Worm (Caenorhabditis elegans): Measurements from ENCODE around the gene sap-140.

Gene sap-140

DNA sequence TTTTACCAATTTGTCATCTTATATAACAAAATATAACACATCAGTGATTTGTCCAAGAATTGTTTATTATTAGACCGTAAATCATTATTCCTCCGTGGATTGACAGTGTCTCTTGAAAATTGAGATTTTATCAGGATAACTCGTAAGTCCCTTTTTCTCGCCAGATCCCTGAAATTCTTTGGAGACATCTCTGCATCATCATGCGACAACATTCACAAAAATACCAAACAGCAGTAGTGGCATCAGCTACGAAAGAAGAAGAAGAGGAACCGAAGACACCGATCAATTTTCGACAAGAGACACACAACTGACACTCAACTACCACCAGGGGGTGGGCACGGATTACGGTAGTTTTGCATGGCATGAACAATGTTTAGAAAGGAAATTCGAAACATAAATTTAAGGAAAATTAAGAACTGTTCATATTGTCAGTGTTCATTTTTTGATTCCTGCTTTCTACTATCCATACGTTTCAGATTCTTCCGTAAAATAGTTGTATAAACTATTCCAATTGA, 25.3 kb downstream of the sap-140 start (continued):
- TF ChIP-seq nhr-71 (tag; optimal IDR thresholded peaks at IDR 0.05) (peak; percentile 41), F16B12.6 (tag; optimal IDR thresholded peaks at IDR 0.05) (no peak), C34B4.2 (tag; optimal IDR thresholded peaks at IDR 0.05) (no peak), lin-13 (GFP tag; optimal IDR thresholded peaks at IDR 0.05) (no peak), rnt-1 (tag; optimal IDR thresholded peaks at IDR 0.05) (peak; percentile 49), efl-1 (optimal IDR thresholded peaks at IDR 0.05) (no peak), efl-1 (GFP tag; optimal IDR thresholded peaks at IDR 0.05 in 1 of 2) (no peak), ceh-8 (GFP tag; optimal IDR thresholded peaks at IDR 0.05) (no peak), nhr-85 (tag) (peak; percentile 69), lir-3 (tag; optimal IDR thresholded peaks at IDR 0.05; ENCODE audit: poor library complexity) (no peak), nhr-28 (tag; optimal IDR thresholded peaks at IDR 0.05) (no peak), C16A3.4 (tag; optimal IDR thresholded peaks at IDR 0.05) (no peak), nhr-90 (tag; optimal IDR thresholded peaks at IDR 0.05; ENCODE audit: poor library complexity) (no peak), zip-4 (GFP tag; optimal IDR thresholded peaks at IDR 0.05) (no peak), nhr-84 (tag; optimal IDR thresholded peaks at IDR 0.05) (no peak), unc-130 (tag; optimal IDR thresholded peaks at IDR 0.05) (peak; percentile 16), nhr-11 (tag; optimal IDR thresholded peaks at IDR 0.05) (no peak), lin-39 (tag; optimal IDR thresholded peaks at IDR 0.05) (no peak), tlp-1 (tag; optimal IDR thresholded peaks at IDR 0.05) (no peak), tbx-2 (tag; optimal IDR thresholded peaks at IDR 0.05) (no peak), sup-37 (GFP tag; optimal IDR thresholded peaks at IDR 0.05) (no peak), ceh-88 (GFP tag; IDR thresholded peaks at IDR 0.05) (no peak), snu-23 (GFP tag; optimal IDR thresholded peaks at IDR 0.05) (peak; percentile 15), hlh-4 (tag; optimal IDR thresholded peaks at IDR 0.05) (no peak), C04F5.9 (tag; optimal IDR thresholded peaks at IDR 0.05) (no peak), unc-86 (tag; optimal IDR thresholded peaks at IDR 0.05) (no peak), lin-14 (GFP tag; optimal IDR thresholded peaks at IDR 0.05) (peak; percentile 39), nhr-19 (GFP tag; conservative IDR thresholded peaks at IDR 0.05) (no peak), aha-1 (tag; optimal IDR thresholded peaks at IDR 0.05) (no peak), fos-1 (tag; optimal IDR thresholded peaks at IDR 0.05) (no peak), pqm-1 (tag; optimal IDR thresholded peaks at IDR 0.05) (no peak), lsy-2 (tag; optimal IDR thresholded peaks at IDR 0.05) (peak; percentile 47 to 92), mab-9 (GFP tag; IDR thresholded peaks at IDR 0.05) (no peak), aly-2 (tag; optimal IDR thresholded peaks at IDR 0.05) (no peak), pax-3 (tag; optimal IDR thresholded peaks at IDR 0.05) (no peak), xbp-1 (tag; optimal IDR thresholded peaks at IDR 0.05) (no peak), nhr-77 (tag; optimal IDR thresholded peaks at IDR 0.05) (no peak), fkh-4 (tag; optimal IDR thresholded peaks at IDR 0.05; ENCODE audit: borderline replicate concordance) (no peak), grh-1 (GFP tag; IDR thresholded peaks at IDR 0.05) (no peak), ama-1 (optimal IDR thresholded peaks at IDR 0.05) (no peak), nhr-47 (tag; optimal IDR thresholded peaks at IDR 0.05) (no peak)

DNA sequence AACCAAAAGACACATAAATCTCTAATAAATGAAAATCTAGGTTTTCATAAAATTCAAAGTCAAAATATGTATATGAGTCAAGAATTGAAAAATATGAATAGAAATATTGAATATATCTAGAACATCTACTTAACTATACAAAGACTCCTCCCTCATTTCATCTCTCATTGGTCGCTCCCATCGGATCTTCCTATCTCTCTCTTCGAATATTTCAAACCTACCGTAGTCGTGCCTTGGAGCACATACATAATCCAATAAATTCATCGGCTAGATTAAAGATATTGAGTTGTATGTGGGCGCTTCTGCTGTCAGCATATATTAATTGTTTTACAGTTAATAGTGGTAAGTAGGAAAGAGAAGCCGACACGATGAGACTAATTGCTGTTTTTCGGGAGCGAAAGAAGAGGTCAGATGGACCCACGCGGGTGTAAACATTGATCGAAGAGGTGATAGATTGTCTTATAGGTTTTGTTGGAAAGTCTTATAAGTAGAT, 27.5 kb downstream of the sap-140 start:
- TF ChIP-seq nhr-85 (tag): peak; percentile 33
- no peak for TF ChIP-seq nhr-237 (tag; optimal IDR thresholded peaks at IDR 0.05)
- no peak for TF ChIP-seq ceh-88 (GFP tag; IDR thresholded peaks at IDR 0.05)
- TF ChIP-seq blmp-1 (tag; optimal IDR thresholded peaks at IDR 0.05): peak; percentile 10
- TF ChIP-seq rnt-1 (tag; optimal IDR thresholded peaks at IDR 0.05): peak; percentile 15
- no peak for TF ChIP-seq skn-1 (tag; optimal IDR thresholded peaks at IDR 0.05)
- peak in 1 of 2 experiments; percentile 61 for TF ChIP-seq lsy-2 (tag; optimal IDR thresholded peaks at IDR 0.05)
- no peak for TF ChIP-seq fkh-4 (tag; optimal IDR thresholded peaks at IDR 0.05; ENCODE audit: borderline replicate concordance)

Data from whole organism, L1 larva.